Worm (Caenorhabditis elegans): ENCODE measurements around the gene lgc-47.

lgc-47 gene

DNA sequence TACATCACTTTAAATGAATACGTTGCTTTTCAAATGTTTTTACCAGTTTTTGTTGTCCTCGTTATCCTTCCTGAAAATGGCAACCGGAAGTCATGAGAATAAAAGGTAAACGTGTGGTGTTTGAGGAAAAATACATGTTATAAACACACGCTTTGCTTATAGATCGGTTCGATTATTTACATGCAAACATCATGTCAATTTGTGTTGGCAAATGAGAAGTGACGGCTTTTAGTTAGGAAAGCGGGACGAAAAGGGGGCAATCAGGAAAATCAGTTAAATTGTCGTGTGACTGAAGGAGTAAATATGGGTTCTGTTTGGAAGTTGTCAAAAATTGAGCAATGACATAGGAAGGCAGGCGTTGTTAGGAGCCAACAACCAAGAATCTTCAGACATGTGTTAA, 23.8 kb upstream of the lgc-47 start, which contains the start of gene rrc-1:
TSS of gene rrc-1 (minus strand) at position 74 of the 400 bp plus-strand sequence.
- no peak for TF ChIP-seq pha-4 (tag; optimal IDR thresholded peaks at IDR 0.05)
- no peak for TF ChIP-seq sem-2 (GFP tag; optimal IDR thresholded peaks at IDR 0.05)
- no peak for TF ChIP-seq lin-13 (tag; optimal IDR thresholded peaks at IDR 0.05)

DNA sequence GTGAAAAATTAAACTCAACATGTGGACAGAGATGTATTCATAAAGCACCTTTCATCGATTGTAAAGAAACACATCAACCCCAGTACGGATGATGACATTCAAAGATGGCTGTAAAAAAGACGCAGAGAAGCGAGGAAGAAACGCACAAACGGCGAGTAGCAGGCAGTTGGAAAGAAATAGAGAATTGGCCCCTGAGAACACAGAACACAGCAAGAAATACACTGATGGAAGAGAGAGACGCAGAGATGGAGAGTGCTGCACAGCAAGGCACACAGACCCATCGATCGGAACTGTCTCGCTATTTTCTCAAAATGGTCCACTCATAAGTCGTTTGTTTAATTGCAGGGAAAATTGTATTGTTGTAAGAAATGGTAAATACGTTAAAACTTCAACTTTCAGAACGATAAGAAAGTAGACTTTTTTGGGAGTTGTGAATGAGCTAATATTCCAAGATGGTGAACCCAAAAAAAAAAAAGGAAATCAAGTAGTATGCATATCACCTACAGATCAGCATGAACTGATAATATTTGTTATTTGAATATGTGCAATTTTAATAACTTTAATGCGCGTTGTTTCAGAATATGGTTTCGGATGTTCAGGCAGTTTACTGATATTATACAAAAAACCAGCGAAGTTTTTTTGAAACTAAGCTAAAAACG, 15.3 kb upstream of the lgc-47 start:
- TF ChIP-seq mab-5 (tag; optimal IDR thresholded peaks at IDR 0.05) (no peak), drap-1 (GFP tag; optimal IDR thresholded peaks at IDR 0.05) (no peak), sptf-1 (tag; optimal IDR thresholded peaks at IDR 0.05) (peak; percentile 45), nhr-2 (tag; optimal IDR thresholded peaks at IDR 0.05) (peak; percentile 6), pha-4 (tag; optimal IDR thresholded peaks at IDR 0.05) (peak; percentile 73), lin-13 (tag; optimal IDR thresholded peaks at IDR 0.05) (peak; percentile 30), ham-2 (GFP tag; optimal IDR thresholded peaks at IDR 0.05) (peak; percentile 62), ces-1 (GFP tag; optimal IDR thresholded peaks at IDR 0.05) (no peak), mls-2 (tag; optimal IDR thresholded peaks at IDR 0.05) (peak; percentile 51), nhr-28 (tag; optimal IDR thresholded peaks at IDR 0.05) (no peak), unc-62 (GFP tag; optimal IDR thresholded peaks at IDR 0.05) (no peak), unc-120 (tag; optimal IDR thresholded peaks at IDR 0.05; ENCODE audit: poor library complexity, severe bottlenecking) (peak; percentile 63), hlh-1 (tag; optimal IDR thresholded peaks at IDR 0.05) (peak; percentile 25)

DNA sequence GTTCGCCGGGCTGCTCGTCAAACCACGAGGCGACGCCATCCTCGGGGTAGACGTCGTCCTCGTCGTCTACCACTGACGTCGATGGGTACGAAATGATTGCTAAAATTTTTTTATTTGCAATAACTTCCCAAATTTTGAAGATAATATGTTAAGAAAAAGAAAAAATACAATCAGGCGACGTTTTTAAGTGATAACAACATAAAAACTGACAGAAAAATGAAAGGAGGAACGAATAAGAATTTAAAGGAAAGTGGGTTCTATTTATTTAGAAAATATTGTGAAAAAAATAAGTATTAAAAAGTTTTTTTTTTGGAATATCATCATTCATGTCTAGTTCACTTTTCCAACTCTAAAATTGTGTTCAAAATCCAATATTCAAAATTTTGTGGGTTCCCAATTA, 14.7 kb upstream of the lgc-47 start, which contains the start of gene dpy-22:
TSS of gene dpy-22 (minus strand) at position 101 of the 400 bp plus-strand sequence.
- TF ChIP-seq nhr-28 (tag; optimal IDR thresholded peaks at IDR 0.05) = no peak
- no peak for TF ChIP-seq nhr-76 (tag; optimal IDR thresholded peaks at IDR 0.05)
- TF ChIP-seq nhr-2 (tag; optimal IDR thresholded peaks at IDR 0.05) = no peak

DNA sequence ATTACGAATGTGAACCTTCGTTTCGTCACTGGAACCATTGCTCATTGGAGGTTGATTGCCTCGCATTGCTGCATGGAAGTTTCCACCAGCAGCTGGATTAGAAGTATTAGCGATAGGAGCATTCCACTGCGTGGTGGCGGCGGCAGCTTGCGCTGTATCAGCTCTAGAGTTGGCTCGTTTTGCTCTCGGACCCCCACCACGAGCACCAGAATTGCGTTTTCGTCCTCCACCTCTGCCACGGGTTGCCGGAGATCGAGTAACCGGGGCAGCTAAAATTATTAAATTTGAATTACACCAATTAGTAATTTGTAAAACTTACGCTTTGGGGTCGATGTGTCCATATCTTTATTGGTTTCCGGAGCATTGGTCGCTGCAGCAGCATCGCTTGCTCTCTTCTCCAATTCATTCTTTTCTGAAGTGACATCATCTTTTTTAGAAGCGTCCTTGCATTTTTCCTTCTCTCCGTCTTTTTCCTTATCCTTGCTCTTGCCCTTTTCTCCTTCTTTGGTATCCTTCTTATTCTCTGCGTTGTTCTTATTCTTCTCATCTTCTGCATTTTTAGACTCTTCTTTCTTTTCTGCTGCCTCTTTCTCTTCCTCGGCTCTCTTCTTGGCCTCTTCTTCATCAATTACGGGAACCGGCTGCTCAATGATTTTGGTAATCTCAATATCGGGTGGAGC, 6.8 kb upstream of the lgc-47 start:
- TF ChIP-seq M03D4.4 (tag; optimal IDR thresholded peaks at IDR 0.05) (no peak), ham-2 (GFP tag; optimal IDR thresholded peaks at IDR 0.05) (no peak), pha-4 (tag; optimal IDR thresholded peaks at IDR 0.05) (no peak), nhr-28 (tag; optimal IDR thresholded peaks at IDR 0.05) (no peak), mls-2 (tag; optimal IDR thresholded peaks at IDR 0.05) (no peak), lin-13 (tag; optimal IDR thresholded peaks at IDR 0.05) (no peak), ceh-43 (GFP tag; optimal IDR thresholded peaks at IDR 0.05) (no peak), sptf-1 (tag; optimal IDR thresholded peaks at IDR 0.05) (no peak), elt-3 (tag; optimal IDR thresholded peaks at IDR 0.05) (no peak)

DNA sequence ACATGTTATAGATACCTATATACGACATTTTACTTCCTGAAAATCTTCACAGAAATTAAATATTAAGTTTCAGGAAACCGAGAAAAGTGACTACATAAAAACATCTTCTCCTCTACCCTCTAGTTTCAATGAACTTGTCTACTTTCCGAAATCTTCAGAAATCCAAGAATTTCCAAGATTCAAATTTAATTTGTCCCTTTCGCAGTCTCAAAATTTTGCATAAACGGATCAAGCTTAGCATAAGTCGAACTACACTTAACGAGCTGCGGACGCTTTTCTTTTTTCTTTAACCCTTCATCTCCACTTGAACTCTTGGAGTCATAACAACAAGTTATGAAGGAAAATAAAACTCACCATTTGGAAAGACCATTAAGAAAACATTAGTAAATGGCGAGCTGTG, 2.0 kb downstream of the lgc-47 start:
- TF ChIP-seq flh-1 (GFP tag; optimal IDR thresholded peaks at IDR 0.05) (no peak), mls-2 (tag; optimal IDR thresholded peaks at IDR 0.05) (no peak), ztf-11 (tag; optimal IDR thresholded peaks at IDR 0.05) (no peak), elt-1 (tag; optimal IDR thresholded peaks at IDR 0.05; ENCODE audit: borderline replicate concordance, insufficient read depth) (no peak), hlh-1 (tag; optimal IDR thresholded peaks at IDR 0.05) (no peak), ceh-83 (GFP tag; optimal IDR thresholded peaks at IDR 0.05) (no peak), ces-1 (GFP tag; optimal IDR thresholded peaks at IDR 0.05) (peak; percentile 96)

DNA sequence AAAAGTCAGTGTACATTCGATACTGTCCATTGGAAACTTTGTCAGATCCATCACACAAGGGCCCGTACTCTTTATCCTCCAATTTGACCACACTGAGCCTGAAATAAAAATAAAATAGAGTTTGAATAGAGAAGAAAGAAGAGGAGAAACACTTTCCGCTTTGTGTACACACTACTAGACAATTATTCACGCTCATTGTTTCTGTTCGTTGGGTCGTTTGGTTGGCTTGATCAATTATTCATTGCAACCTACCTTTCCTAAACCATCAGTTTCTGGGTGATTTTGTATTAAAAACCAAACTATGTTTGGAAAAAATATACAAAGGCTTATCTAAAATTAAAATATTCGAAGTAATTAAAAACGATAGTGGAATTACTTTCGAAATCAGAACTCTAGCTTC, 2.7 kb downstream of the lgc-47 start:
- no peak for TF ChIP-seq nhr-237 (tag; optimal IDR thresholded peaks at IDR 0.05)
- TF ChIP-seq tbx-8 (GFP tag; optimal IDR thresholded peaks at IDR 0.05) = no peak

DNA sequence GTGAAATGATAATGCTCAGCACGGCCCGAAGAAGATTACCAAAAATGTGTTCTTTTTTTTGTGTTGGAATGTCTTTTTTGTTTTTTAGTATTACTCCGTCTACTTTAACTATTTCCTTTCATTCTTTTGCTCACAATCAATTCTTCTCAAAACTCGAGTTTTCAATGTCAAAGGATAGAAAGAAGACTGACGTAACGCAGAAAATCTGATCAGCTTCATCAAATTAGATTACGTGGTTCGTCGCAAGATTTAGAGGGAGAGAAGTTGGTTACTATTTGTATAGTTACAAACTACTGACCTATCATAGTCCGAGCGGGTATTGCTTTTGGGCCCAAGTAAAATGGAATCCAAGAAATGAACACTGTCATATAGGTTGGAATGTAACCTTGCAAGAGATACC, 3.9 kb downstream of the lgc-47 start:
- TF ChIP-seq ces-1 (GFP tag; optimal IDR thresholded peaks at IDR 0.05) (peak; percentile 97), nhr-76 (tag; optimal IDR thresholded peaks at IDR 0.05) (no peak), unc-62 (GFP tag; optimal IDR thresholded peaks at IDR 0.05) (no peak)

Data from whole organism, mixed stage, embryonic.